Worm (Caenorhabditis elegans) whole organism, L4/young adult: ENCODE measurements around the gene DC2.5.
A peak's percentile ranks its signal among the peaks of the same experiment; 100 is the strongest.

Experiments
- W03F9.2 ChIP-seq: fragments of 150-350 bp; optimal IDR thresholded peaks from 2 replicates; lab custom pipeline; 2014; ENCODE audit warnings: missing biosample characterization, missing genetic modification characterization
- dao-5 ChIP-seq: sonication (generic microtip); optimal IDR thresholded peaks from 2 replicates; lab custom pipeline; 2016; ENCODE audit warnings: missing genotype, missing genetic modification characterization, moderate library complexity, missing compliant biosample characterization
- him-1 ChIP-seq: sonication (generic microtip); optimal IDR thresholded peaks from 2 replicates; lab custom pipeline; 2016; ENCODE audit warnings: missing genotype, missing genetic modification reagents, missing genetic modification characterization, missing compliant biosample characterization

The DC2.5 gene

DNA sequence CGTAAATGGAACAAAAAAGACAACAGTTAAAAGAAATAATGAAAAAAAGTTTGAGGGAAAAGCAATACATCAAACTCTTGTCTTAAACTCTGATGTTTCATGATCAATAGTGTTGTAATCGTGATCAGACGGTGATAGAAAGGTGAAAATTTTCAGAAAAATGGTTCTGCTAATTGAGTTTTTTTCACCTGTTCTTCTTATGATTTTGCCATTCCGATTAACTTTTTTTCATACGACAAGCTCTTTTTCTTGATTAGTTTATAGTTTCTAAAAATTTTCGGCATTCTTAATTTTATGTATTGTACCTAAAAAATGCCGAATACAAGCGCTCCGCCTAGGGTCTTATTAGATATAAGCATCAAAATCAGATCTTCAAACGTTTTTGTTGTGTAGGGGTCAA, 3.1 kb upstream of the DC2.5 start:
- no peak for TF ChIP-seq him-1 (tag; lab: Kevin White, UChicago)
- TF ChIP-seq dao-5 (tag; lab: Kevin White, UChicago) = no peak
- TF ChIP-seq W03F9.2 (tag; lab: Kevin White, UChicago) = no peak

ce11 chrV:211388-212168, 1.0 kb downstream of the DC2.5 start:
- TF ChIP-seq him-1 (tag; lab: Kevin White, UChicago) (no peak), W03F9.2 (tag; lab: Kevin White, UChicago) (no peak), dao-5 (tag; lab: Kevin White, UChicago) (no peak)

DNA sequence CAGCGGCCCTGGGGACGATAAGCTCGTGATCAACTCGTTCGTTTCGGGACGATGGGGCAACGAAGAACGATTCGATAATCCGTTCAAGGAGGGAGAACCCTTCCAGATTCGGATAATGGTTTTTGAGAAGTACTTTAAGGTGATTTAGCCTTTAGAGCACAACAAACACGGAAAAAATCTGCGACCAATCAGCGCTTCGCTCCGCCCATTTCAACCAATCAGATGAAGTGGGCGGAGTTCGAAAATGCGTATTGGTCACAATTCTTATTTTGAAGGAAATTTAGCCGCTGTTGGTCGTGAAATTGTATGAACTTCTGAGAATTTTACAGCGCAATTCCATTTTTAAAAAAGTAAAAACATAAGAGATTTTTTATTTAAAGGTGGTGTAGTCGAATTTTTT, 5.8 kb downstream of the DC2.5 start:
- no peak for TF ChIP-seq dao-5 (tag; lab: Kevin White, UChicago)
- TF ChIP-seq W03F9.2 (tag; lab: Kevin White, UChicago) = no peak
- TF ChIP-seq him-1 (tag; lab: Kevin White, UChicago) = no peak

DNA sequence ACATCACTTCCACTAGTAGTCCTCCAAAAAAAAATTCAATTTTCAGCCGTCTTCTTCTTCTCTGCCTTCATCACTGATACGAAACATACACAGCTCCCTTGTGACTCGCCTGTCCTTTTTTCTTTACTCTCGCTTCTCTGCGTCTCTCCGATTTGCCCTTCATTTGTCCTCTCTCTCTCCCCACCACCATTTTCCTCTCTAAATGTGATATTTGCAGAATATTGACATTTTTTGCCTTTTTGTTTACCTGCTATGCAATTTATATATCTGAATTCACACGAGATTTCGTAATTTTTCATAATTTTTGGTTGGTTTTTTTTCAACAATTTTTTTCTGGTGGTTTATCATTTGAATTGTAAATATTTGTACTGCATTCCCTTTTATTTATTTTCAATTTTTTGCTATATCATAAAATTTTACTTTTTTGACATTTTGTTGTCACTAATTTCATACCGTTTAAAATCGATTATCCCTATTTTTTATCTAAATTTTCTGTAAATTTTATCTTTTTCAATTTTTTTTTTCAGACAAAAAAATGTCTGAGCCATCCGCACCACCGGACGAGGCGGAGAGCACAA, 8.6 kb downstream of the DC2.5 start, which contains the start of gene lec-12:
Gene lec-12 (plus strand): TSS at position 528 of the 578 bp plus-strand sequence.
- TF ChIP-seq him-1 (tag; lab: Kevin White, UChicago) = no peak
- TF ChIP-seq dao-5 (tag; lab: Kevin White, UChicago) = no peak
- TF ChIP-seq W03F9.2 (tag; lab: Kevin White, UChicago) = no peak

ce11 chrV:201300-201699, 11.3 kb downstream of the DC2.5 start, which contains the start of gene trpp-1:
TSS of gene trpp-1 (plus strand) at chrV:201600.
- TF ChIP-seq W03F9.2 (tag; lab: Kevin White, UChicago) (no peak), dao-5 (tag; lab: Kevin White, UChicago) (no peak), him-1 (tag; lab: Kevin White, UChicago) (no peak)

- TF ChIP-seq him-1 (tag; lab: Kevin White, UChicago) (no peak), dao-5 (tag; lab: Kevin White, UChicago) (no peak), W03F9.2 (tag; lab: Kevin White, UChicago) (no peak)
These were observed 17.8 kb downstream of the DC2.5 start for ce11 chrV:194760-195159.

- TF ChIP-seq dao-5 (tag; lab: Kevin White, UChicago) (no peak), him-1 (tag; lab: Kevin White, UChicago) (no peak), W03F9.2 (tag; lab: Kevin White, UChicago) (no peak)
These were observed 23.2 kb downstream of the DC2.5 start for ce11 chrV:189436-189835.

DNA sequence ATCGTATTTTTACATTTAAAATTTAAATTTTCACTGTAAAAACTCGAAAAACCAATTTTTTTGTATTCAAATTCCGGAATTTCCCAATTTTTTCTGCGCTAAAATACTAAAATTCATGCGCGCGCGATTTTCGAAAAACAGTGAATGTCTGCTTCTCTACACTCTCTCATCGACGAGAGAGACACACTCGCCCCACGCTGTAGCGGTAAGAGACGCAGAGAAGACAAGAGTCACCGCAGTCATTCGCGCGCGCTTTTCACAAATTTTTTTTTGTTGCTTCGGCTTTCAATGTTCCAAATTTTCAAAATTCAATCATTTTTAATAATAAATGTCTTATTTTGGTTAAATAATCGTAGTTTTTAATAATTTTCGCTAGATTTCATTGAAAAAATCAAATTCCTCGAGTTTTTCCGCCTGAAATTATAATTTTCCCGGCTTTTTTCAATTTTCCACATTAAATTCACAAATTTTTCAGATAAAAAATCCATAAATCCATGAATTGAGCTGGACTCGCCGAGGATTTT, 26.8 kb downstream of the DC2.5 start, which contains the start of gene arid-1:
Gene arid-1 (plus strand): TSS at position 474 of the 524 bp plus-strand sequence.
- no peak for TF ChIP-seq him-1 (tag; lab: Kevin White, UChicago)
- peak; percentile 31 for TF ChIP-seq W03F9.2 (tag; lab: Kevin White, UChicago)
- no peak for TF ChIP-seq dao-5 (tag; lab: Kevin White, UChicago)

ce11 chrV:185124-185523, 27.5 kb downstream of the DC2.5 start:
- no peak for TF ChIP-seq dao-5 (tag; lab: Kevin White, UChicago)
- no peak for TF ChIP-seq W03F9.2 (tag; lab: Kevin White, UChicago)
- no peak for TF ChIP-seq him-1 (tag; lab: Kevin White, UChicago)

DNA sequence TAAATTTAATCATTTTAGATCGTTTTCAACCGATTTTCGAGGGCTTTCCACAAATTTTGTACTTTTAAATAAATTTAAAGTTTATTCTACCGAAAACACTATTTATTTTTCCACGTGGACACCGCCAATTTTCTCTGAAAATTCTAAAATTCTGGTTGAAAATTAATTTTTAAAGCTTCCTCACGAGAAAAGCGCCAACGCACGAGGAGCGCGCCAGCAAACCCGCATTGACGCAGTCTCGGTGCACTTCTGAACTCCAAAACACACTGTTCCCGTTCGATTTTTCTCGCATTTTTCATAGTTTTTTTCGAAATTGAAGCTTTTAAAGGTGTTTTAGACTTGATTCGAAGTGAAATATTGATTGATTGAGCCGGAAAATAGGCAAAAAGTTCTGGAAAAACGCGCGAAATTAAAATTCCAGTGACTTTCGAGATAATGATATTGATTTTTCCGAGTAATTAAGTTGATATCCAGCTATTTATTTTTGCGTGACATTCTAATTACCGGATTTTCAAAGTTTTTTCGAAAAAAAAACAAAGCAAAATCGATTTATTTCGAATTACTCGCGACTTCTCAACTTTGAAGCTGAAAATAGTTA, 35.6 kb downstream of the DC2.5 start, which contains the start of gene cul-3:
Gene cul-3 (plus strand): TSS at position 548 of the 598 bp plus-strand sequence.
- TF ChIP-seq W03F9.2 (tag; lab: Kevin White, UChicago) (peak; percentile 8), him-1 (tag; lab: Kevin White, UChicago) (no peak)

DNA sequence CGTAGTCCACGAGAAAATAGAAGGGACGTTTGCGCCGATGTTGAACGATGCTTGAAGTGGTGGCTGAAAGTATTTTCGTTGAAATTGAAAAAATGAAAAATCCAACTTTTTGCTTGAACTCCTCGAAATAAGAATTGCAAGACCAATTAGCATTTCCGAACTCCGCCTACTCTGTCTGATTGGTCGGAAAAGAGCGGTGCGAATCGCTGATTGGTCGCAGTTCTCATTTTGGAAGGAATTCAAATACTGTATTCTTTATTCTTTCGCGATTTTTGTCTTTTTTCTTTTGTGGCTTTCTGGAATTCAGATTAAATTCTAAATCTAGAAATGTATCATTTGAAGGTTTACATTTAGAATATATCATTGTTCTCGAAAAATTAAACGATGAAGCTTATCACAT, 38.1 kb downstream of the DC2.5 start:
- TF ChIP-seq W03F9.2 (tag; lab: Kevin White, UChicago) (no peak), dao-5 (tag; lab: Kevin White, UChicago) (no peak), him-1 (tag; lab: Kevin White, UChicago) (no peak)

DNA sequence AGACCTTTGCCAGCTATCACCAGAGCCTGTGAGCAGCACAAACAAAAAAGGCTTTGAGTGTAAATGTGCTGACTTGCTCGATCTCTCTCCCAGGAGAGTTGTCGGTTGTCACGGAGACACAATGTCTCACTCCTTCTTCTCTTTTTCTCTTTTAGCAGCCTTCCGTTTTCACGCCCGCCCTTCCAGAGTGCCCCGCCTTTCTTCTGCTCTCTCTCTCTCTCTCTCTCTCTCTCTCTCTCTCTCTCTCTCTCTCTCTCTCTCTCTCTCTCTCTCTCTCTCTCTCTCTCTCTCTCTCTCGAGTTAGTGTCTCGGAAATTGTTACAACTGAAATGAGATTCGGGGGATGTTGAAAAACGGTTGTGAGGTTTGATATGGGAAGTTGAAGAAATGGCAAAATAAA, 39.1 kb downstream of the DC2.5 start:
- TF ChIP-seq W03F9.2 (tag; lab: Kevin White, UChicago) = no peak
- no peak for TF ChIP-seq him-1 (tag; lab: Kevin White, UChicago)
- no peak for TF ChIP-seq dao-5 (tag; lab: Kevin White, UChicago)

DNA sequence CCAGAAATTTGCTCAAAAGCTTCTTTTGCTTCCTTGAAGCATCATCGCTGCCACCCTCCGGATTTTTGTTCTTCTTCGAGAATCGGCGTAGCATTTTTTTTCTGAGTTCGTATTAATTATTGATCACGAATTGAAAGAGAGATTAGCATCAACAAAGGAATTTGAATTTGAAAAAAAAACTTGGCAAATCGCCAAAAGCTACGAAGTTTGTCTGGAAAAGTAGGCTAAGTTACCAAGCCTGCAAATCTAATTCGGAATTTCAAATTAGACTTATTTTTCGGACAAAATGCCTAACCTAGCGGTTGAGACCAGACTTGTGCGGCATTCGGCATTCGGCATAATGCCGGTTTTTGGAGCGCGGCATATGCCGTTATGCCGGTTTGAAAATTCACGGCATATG, 40.5 kb downstream of the DC2.5 start, which contains the start of gene cfap-36:
Gene cfap-36 (minus strand): TSS at position 101 of the 400 bp plus-strand sequence.
- no peak for TF ChIP-seq him-1 (tag; lab: Kevin White, UChicago)
- no peak for TF ChIP-seq W03F9.2 (tag; lab: Kevin White, UChicago)
- no peak for TF ChIP-seq dao-5 (tag; lab: Kevin White, UChicago)
